Worm (Caenorhabditis elegans) whole organism, L4/young adult: ENCODE results near the gene M03F8.7.

ENCODE experiments used
- W03F9.2 ChIP-seq: fragments of 150-350 bp; optimal IDR thresholded peaks from 2 replicates; lab custom pipeline; 2014; ENCODE audit warnings: missing biosample characterization, missing genetic modification characterization
- dao-5 ChIP-seq: sonication (generic microtip); optimal IDR thresholded peaks from 2 replicates; lab custom pipeline; 2016; ENCODE audit warnings: missing genotype, missing genetic modification characterization, moderate library complexity, missing compliant biosample characterization
- him-1 ChIP-seq: sonication (generic microtip); optimal IDR thresholded peaks from 2 replicates; lab custom pipeline; 2016; ENCODE audit warnings: missing genotype, missing genetic modification reagents, missing genetic modification characterization, missing compliant biosample characterization

M03F8.7 gene

ce11 chrV:5936691-5937090, at the start of gene M03F8.7, which contains the start of gene M03F8.5:
M03F8.7 (plus strand) TSS chrV:5936939.
M03F8.5 (minus strand) TSS chrV:5936791.
- TF ChIP-seq him-1 (tag; lab: Kevin White, UChicago) (no peak), dao-5 (tag; lab: Kevin White, UChicago) (no peak), W03F9.2 (tag; lab: Kevin White, UChicago) (no peak)

ce11 chrV:5888820-5889219, 47.9 kb upstream of the M03F8.7 start:
- no peak for TF ChIP-seq him-1 (tag; lab: Kevin White, UChicago)
- no peak for TF ChIP-seq dao-5 (tag; lab: Kevin White, UChicago)
- TF ChIP-seq W03F9.2 (tag; lab: Kevin White, UChicago): no peak

ce11 chrV:5891204-5891603, 45.5 kb upstream of the M03F8.7 start:
- no peak for TF ChIP-seq him-1 (tag; lab: Kevin White, UChicago)
- no peak for TF ChIP-seq dao-5 (tag; lab: Kevin White, UChicago)
- no peak for TF ChIP-seq W03F9.2 (tag; lab: Kevin White, UChicago)

- no peak for TF ChIP-seq W03F9.2 (tag; lab: Kevin White, UChicago)
Measured at ce11 chrV:5893015-5893414, 43.7 kb upstream of the M03F8.7 start, which contains the start of gene C04E6.7. C04E6.7 (plus strand) TSS chrV:5893315.

ce11 chrV:5895021-5895420, 41.7 kb upstream of the M03F8.7 start, which contains the start of gene grd-9:
grd-9 (plus strand) TSS chrV:5895321.
- TF ChIP-seq dao-5 (tag; lab: Kevin White, UChicago) (no peak), him-1 (tag; lab: Kevin White, UChicago) (no peak), W03F9.2 (tag; lab: Kevin White, UChicago) (no peak)

- TF ChIP-seq him-1 (tag; lab: Kevin White, UChicago): no peak
- no peak for TF ChIP-seq dao-5 (tag; lab: Kevin White, UChicago)
- TF ChIP-seq W03F9.2 (tag; lab: Kevin White, UChicago): no peak
Measured at ce11 chrV:5899940-5900339, 36.8 kb upstream of the M03F8.7 start, which contains the start of gene srd-16. srd-16 (minus strand) TSS chrV:5900040.

ce11 chrV:5901833-5902232, 34.9 kb upstream of the M03F8.7 start, which contains the start of gene C04E6.5:
C04E6.5 (plus strand) TSS chrV:5902133.
- TF ChIP-seq dao-5 (tag; lab: Kevin White, UChicago) (no peak), W03F9.2 (tag; lab: Kevin White, UChicago) (no peak)

- no peak for TF ChIP-seq him-1 (tag; lab: Kevin White, UChicago)
- TF ChIP-seq W03F9.2 (tag; lab: Kevin White, UChicago): no peak
- no peak for TF ChIP-seq dao-5 (tag; lab: Kevin White, UChicago)
Measured at ce11 chrV:5906252-5906651, 30.5 kb upstream of the M03F8.7 start, which contains the start of gene srd-15. srd-15 (minus strand) TSS chrV:5906352.

- TF ChIP-seq W03F9.2 (tag; lab: Kevin White, UChicago) (no peak), dao-5 (tag; lab: Kevin White, UChicago) (no peak), him-1 (tag; lab: Kevin White, UChicago) (no peak)
Measured at ce11 chrV:5907090-5907489, 29.6 kb upstream of the M03F8.7 start, which contains the start of gene C04E6.4. C04E6.4 (plus strand) TSS chrV:5907390.

- TF ChIP-seq him-1 (tag; lab: Kevin White, UChicago): no peak
Measured at ce11 chrV:5912426-5912825, 24.3 kb upstream of the M03F8.7 start, which contains the start of gene C04E6.13. C04E6.13 (plus strand) TSS chrV:5912726.

ce11 chrV:5916862-5917261, 19.9 kb upstream of the M03F8.7 start:
- TF ChIP-seq dao-5 (tag; lab: Kevin White, UChicago) (no peak), him-1 (tag; lab: Kevin White, UChicago) (no peak), W03F9.2 (tag; lab: Kevin White, UChicago) (no peak)

ce11 chrV:5917707-5918106, 19.0 kb upstream of the M03F8.7 start, which contains the start of gene lrpr-1:
lrpr-1 (minus strand) TSS chrV:5917891.
- TF ChIP-seq him-1 (tag; lab: Kevin White, UChicago): peak; percentile 89
- TF ChIP-seq W03F9.2 (tag; lab: Kevin White, UChicago): no peak
- no peak for TF ChIP-seq dao-5 (tag; lab: Kevin White, UChicago)

- TF ChIP-seq dao-5 (tag; lab: Kevin White, UChicago) (no peak), W03F9.2 (tag; lab: Kevin White, UChicago) (no peak), him-1 (tag; lab: Kevin White, UChicago) (no peak)
Measured at ce11 chrV:5919887-5920286, 16.9 kb upstream of the M03F8.7 start, which contains the start of gene C04E6.12. C04E6.12 (minus strand) TSS chrV:5919987.

ce11 chrV:5921761-5922160, 15.0 kb upstream of the M03F8.7 start:
- TF ChIP-seq him-1 (tag; lab: Kevin White, UChicago) (no peak), W03F9.2 (tag; lab: Kevin White, UChicago) (no peak), dao-5 (tag; lab: Kevin White, UChicago) (no peak)
